Worm (Caenorhabditis elegans) whole organism, L3 larva: ENCODE data around the gene C53A5.11.
A peak's percentile ranks its signal among the peaks of the same experiment; 100 is the strongest.

Source experiments
- ZK546.5 ChIP-seq: sonication (generic microtip); optimal IDR thresholded peaks from 2 replicates; lab custom pipeline; 2017; ENCODE audit warnings: missing biosample characterization, missing genetic modification characterization
- ama-1 ChIP-seq: fragments of 150-350 bp; optimal IDR thresholded peaks from 2 replicates; lab custom pipeline; 2018
- ceh-16 ChIP-seq: sonication (generic microtip); optimal IDR thresholded peaks from 2 replicates; lab custom pipeline; 2017; ENCODE audit warnings: missing biosample characterization, missing genetic modification characterization
- ceh-28 ChIP-seq: fragments of 150-350 bp; optimal IDR thresholded peaks from 2 replicates; lab custom pipeline; 2014; ENCODE audit warnings: missing biosample characterization, missing genetic modification reagents, missing genetic modification characterization
- ceh-82 ChIP-seq: fragments of 150-350 bp; optimal IDR thresholded peaks from 2 replicates; lab custom pipeline; 2014; ENCODE audit warnings: missing biosample characterization, missing genetic modification characterization
- ceh-9 ChIP-seq: sonication (generic microtip); optimal IDR thresholded peaks from 2 replicates; lab custom pipeline; 2018; ENCODE audit warnings: missing biosample characterization, missing genetic modification characterization
- daf-12 ChIP-seq: fragments of 150-350 bp; optimal IDR thresholded peaks from 2 replicates; lab custom pipeline; 2014; ENCODE audit warnings: missing biosample characterization, missing genetic modification reagents, missing genetic modification characterization
- egl-27 ChIP-seq: sonication (generic microtip); optimal IDR thresholded peaks from 4 replicates; lab custom pipeline; 2017; ENCODE audit warnings: missing biosample characterization, missing genetic modification reagents, missing genetic modification characterization
- egl-5 ChIP-seq: fragments of 150-350 bp; optimal IDR thresholded peaks from 2 replicates; lab custom pipeline; 2017; ENCODE audit warnings: missing biosample characterization, missing genetic modification reagents, missing genetic modification characterization, inconsistent platforms
- elt-1 ChIP-seq: fragments of 150-350 bp; optimal IDR thresholded peaks from 2 replicates; lab custom pipeline; 2014; ENCODE audit warnings: missing biosample characterization, missing genetic modification characterization
- elt-2 ChIP-seq: sonication (generic microtip); optimal IDR thresholded peaks from 2 replicates; lab custom pipeline; 2016; ENCODE audit warnings: missing genetic modification reagents, mild to moderate bottlenecking, missing genetic modification characterization, missing compliant biosample characterization
- elt-3 ChIP-seq, 3 experiments: fragments of 150-350 bp in 1 of 3; sonication (generic microtip) in 2 of 3; optimal IDR thresholded peaks; 2 replicates in 2 of 3; 4 replicates in 1 of 3; lab custom pipeline; 2014 to 2017; ENCODE audit warnings: missing biosample characterization in 3 of 3, missing genetic modification characterization in 3 of 3
- fkh-10 ChIP-seq: sonication (generic microtip); optimal IDR thresholded peaks from 2 replicates; lab custom pipeline; 2017; ENCODE audit warnings: missing biosample characterization, missing genetic modification reagents, missing genetic modification characterization
- fkh-2 ChIP-seq: fragments of 150-350 bp; optimal IDR thresholded peaks from 2 replicates; lab custom pipeline; 2014; ENCODE audit warnings: missing biosample characterization, missing genetic modification reagents, missing genetic modification characterization
- hmg-11 ChIP-seq: sonication (generic microtip); optimal IDR thresholded peaks from 2 replicates; lab custom pipeline; 2016; ENCODE audit warnings: missing genetic modification characterization, missing compliant biosample characterization
- jun-1 ChIP-seq: fragments of 150-350 bp; optimal IDR thresholded peaks from 2 replicates; lab custom pipeline; 2014; ENCODE audit warnings: missing biosample characterization, missing genetic modification reagents, missing genetic modification characterization
- lin-15B ChIP-seq: fragments of 150-350 bp; optimal IDR thresholded peaks from 2 replicates; lab custom pipeline; 2014; ENCODE audit warnings: missing biosample characterization, missing genetic modification characterization
- lin-39 ChIP-seq: fragments of 150-350 bp; optimal IDR thresholded peaks from 2 replicates; lab custom pipeline; 2018; ENCODE audit warnings: missing biosample characterization, missing genetic modification reagents, missing genetic modification characterization
- lsy-12 ChIP-seq: sonication (generic microtip); optimal IDR thresholded peaks from 2 replicates; lab custom pipeline; 2016; ENCODE audit warnings: mild to moderate bottlenecking, missing genetic modification characterization, missing compliant biosample characterization
- mdl-1 ChIP-seq: fragments of 150-350 bp; optimal IDR thresholded peaks from 2 replicates; lab custom pipeline; 2014; ENCODE audit warnings: missing biosample characterization, missing genetic modification characterization
- nfya-1 ChIP-seq: sonication (generic microtip); optimal IDR thresholded peaks from 2 replicates; lab custom pipeline; 2017; ENCODE audit warnings: missing genetic modification characterization, mild to moderate bottlenecking, missing compliant biosample characterization, antibody characterized with exemption, moderate library complexity; ENCODE audit not compliant: insufficient read depth
- nhr-23 ChIP-seq: fragments of 150-350 bp; optimal IDR thresholded peaks from 2 replicates; lab custom pipeline; 2014; ENCODE audit warnings: missing biosample characterization, missing genetic modification reagents, missing genetic modification characterization
- nhr-25 ChIP-seq: sonication (generic microtip); optimal IDR thresholded peaks from 2 replicates; lab custom pipeline; 2017; ENCODE audit warnings: missing biosample characterization, missing genetic modification characterization
- nhr-28 ChIP-seq: fragments of 150-350 bp; optimal IDR thresholded peaks from 2 replicates; lab custom pipeline; 2014; ENCODE audit warnings: missing biosample characterization, missing genetic modification characterization
- nhr-43 ChIP-seq: sonication (generic microtip); optimal IDR thresholded peaks from 2 replicates; lab custom pipeline; 2016; ENCODE audit warnings: mild to moderate bottlenecking, missing genetic modification characterization, missing compliant biosample characterization; ENCODE audit not compliant: poor library complexity, severe bottlenecking
- nhr-67 ChIP-seq: fragments of 150-350 bp; optimal IDR thresholded peaks from 2 replicates; lab custom pipeline; 2014; ENCODE audit warnings: missing biosample characterization, missing genetic modification characterization
- nhr-77 ChIP-seq: fragments of 150-350 bp; optimal IDR thresholded peaks from 2 replicates; lab custom pipeline; 2014; ENCODE audit warnings: missing biosample characterization, missing genetic modification characterization
- pha-4 ChIP-seq: fragments of 150-350 bp; optimal IDR thresholded peaks from 2 replicates; lab custom pipeline; 2014; ENCODE audit warnings: missing biosample characterization, missing genetic modification reagents, missing genetic modification characterization
- pqm-1 ChIP-seq: fragments of 150-350 bp; optimal IDR thresholded peaks from 2 replicates; lab custom pipeline; 2017; ENCODE audit warnings: missing biosample characterization, missing genetic modification characterization, inconsistent platforms
- tbx-2 ChIP-seq: sonication (generic microtip); optimal IDR thresholded peaks from 2 replicates; lab custom pipeline; 2016; ENCODE audit warnings: mild to moderate bottlenecking, missing genetic modification characterization, missing compliant biosample characterization
- unc-39 ChIP-seq: sonication (generic microtip); optimal IDR thresholded peaks from 4 replicates; lab custom pipeline; 2017; ENCODE audit warnings: missing biosample characterization, missing genetic modification characterization
- unc-62 ChIP-seq: fragments of 150-350 bp; sonication (generic microtip); optimal IDR thresholded peaks from 4 replicates; lab custom pipeline; 2014; ENCODE audit warnings: missing biosample characterization, missing genetic modification reagents, missing genetic modification characterization
- ztf-11 ChIP-seq: fragments of 150-350 bp; optimal IDR thresholded peaks from 2 replicates; lab custom pipeline; 2014; ENCODE audit warnings: missing biosample characterization, missing genetic modification characterization
- ztf-4 ChIP-seq: fragments of 150-350 bp; optimal IDR thresholded peaks from 2 replicates; lab custom pipeline; 2014; ENCODE audit warnings: missing biosample characterization, missing genetic modification characterization

Gene C53A5.11

DNA sequence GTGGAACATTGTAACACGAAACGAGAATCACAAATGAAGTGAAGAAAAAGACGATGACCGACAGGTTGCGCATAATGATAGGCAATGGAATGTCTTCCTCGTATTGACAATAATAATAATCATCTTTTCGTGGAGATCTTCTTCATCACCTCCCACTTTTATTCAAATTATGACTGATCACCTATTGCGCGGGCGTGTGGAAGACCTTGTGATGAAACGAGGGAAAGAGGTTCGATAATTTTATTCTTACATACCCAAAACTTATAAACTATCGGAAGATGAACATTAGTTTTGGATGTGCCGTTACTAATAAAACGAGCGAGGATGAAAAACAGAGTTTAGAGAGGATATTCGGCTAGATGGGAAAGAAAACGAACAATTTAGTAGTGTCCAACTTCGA lies 39.6 kb upstream of the C53A5.11 start, which contains the start of gene C53A5.2:
C53A5.2 (minus strand) TSS at position 101 of the 400 bp plus-strand sequence.
- TF ChIP-seq nhr-67 (tag; lab: Kevin White, UChicago): no peak
- no peak for TF ChIP-seq unc-39 (tag; lab: Kevin White, UChicago)
- TF ChIP-seq ceh-82 (tag; lab: Kevin White, UChicago): no peak
- no peak for TF ChIP-seq ceh-9 (tag; lab: Kevin White, UChicago)
- no peak for TF ChIP-seq ZK546.5 (tag; lab: Kevin White, UChicago)
- TF ChIP-seq lin-39: no peak
- TF ChIP-seq ztf-11 (tag; lab: Kevin White, UChicago): no peak
- TF ChIP-seq elt-3 (tag; optimal IDR thresholded peaks at IDR 0.05; lab: Kevin White, UChicago): no peak
- TF ChIP-seq tbx-2: no peak
- no peak for TF ChIP-seq egl-27 (tag; lab: Kevin White, UChicago)
- no peak for TF ChIP-seq ztf-4
- TF ChIP-seq nhr-28 (tag; lab: Kevin White, UChicago): no peak
- no peak for TF ChIP-seq mdl-1 (tag; lab: Kevin White, UChicago)
- no peak for TF ChIP-seq nhr-77 (tag; lab: Kevin White, UChicago)
- TF ChIP-seq pha-4 (tag; lab: Kevin White, UChicago): no peak
- TF ChIP-seq elt-1 (tag; lab: Kevin White, UChicago): no peak
- TF ChIP-seq daf-12 (tag; lab: Kevin White, UChicago): no peak
- TF ChIP-seq nhr-25 (tag; lab: Kevin White, UChicago): no peak

DNA sequence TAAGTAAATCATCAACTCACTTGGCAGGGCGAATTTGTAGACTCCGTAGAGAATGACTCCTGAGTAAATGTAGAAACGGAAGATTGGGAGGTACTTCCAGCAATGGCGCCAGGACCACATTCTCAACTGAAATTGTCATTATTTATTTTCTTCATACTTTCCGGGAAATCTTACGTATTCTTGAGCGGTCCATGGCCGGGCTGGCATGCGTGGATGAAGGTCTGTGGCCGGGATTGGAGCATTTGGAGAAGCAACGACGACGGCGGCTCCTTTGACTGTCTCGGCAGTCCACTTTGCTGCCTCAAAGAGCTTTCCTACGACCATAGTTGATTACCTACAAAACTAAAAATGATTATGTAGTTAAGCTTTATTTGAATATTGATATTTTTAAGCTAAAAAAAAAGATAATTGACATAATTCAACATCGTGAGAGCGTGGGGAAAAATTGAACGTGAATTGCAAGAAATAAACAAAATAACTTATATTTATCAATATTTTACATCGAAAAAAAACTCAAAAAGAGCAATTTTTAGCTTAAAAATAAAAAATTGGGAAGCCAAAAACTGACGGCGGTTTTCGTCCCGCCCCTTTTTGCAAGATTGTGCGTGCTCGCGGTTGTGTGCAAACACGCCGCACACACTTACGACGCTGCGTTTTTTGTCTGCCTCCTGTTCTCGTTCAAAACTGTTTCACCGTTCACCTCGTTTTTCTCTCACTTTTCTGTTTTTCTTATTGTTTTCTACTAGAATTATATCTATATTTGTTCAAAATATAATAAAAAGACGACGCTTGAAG lies 38.7 kb upstream of the C53A5.11 start, which contains the start of gene ril-1:
ril-1 (minus strand) TSS at position 342 of the 795 bp plus-strand sequence.
- peak; percentile 49 for TF ChIP-seq hmg-11 (tag; lab: Kevin White, UChicago)
- no peak for TF ChIP-seq egl-5 (tag; lab: Kevin White, UChicago)
- no peak for TF ChIP-seq jun-1 (tag; lab: Kevin White, UChicago)
- TF ChIP-seq nhr-25 (tag; lab: Kevin White, UChicago): peak; percentile 29
- no peak for TF ChIP-seq fkh-2 (tag; lab: Kevin White, UChicago)
- peak; percentile 7 for TF ChIP-seq nhr-23 (tag; lab: Kevin White, UChicago)
- TF ChIP-seq ceh-28: no peak
- peak; percentile 48 for TF ChIP-seq elt-2 (tag; lab: Kevin White, UChicago)
- TF ChIP-seq lin-15B (tag; lab: Kevin White, UChicago): peak; percentile 54
- TF ChIP-seq ztf-11 (tag; lab: Kevin White, UChicago): no peak
- peak; percentile 64 for TF ChIP-seq nfya-1 (tag; lab: Kevin White, UChicago)

DNA sequence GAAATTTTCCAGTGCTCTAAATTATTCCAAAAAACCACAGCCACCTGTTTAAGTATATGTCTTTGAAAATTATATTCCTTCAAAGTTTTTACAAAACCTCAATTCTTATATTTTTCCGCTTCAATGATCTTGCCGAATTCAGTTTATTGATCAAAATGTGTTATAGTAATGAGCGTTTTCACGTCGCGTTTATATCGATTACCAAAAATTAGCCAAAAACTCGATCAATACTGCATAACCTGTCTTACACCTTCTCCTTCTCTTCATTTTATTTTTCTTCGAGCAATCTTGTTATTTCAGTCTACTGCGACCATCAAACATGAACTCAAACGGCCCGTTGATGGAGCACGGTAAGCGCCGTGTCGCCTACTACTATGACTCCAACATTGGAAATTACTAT lies 37.6 kb upstream of the C53A5.11 start, which contains the start of gene hda-1:
hda-1 (plus strand) TSS at position 301 of the 400 bp plus-strand sequence.
- TF ChIP-seq egl-5 (tag; lab: Kevin White, UChicago): no peak

DNA sequence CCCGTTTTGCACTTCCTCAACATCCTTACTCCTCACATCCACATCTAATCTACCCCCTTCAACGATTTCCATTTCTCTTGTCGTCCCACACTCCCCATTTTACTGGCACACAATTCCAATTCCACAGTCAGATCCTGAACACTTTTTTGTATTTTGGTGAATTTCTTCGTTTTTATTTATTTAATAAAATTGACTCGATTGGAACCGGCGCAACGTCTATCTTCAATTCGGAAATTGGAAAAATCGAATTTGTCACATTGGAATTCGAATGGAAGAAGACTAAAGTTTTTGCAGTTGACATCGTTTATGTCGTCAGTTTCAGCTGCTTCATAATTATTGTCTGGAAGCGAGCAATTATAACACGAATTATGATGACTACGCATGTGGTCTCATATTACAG lies 35.5 kb upstream of the C53A5.11 start:
- no peak for TF ChIP-seq nfya-1 (tag; lab: Kevin White, UChicago)
- TF ChIP-seq ceh-9 (tag; lab: Kevin White, UChicago): no peak
- no peak for TF ChIP-seq unc-62
- no peak for TF ChIP-seq unc-39 (tag; lab: Kevin White, UChicago)
- no peak for TF ChIP-seq elt-1 (tag; lab: Kevin White, UChicago)
- TF ChIP-seq elt-3 (tag; optimal IDR thresholded peaks at IDR 0.05; lab: Kevin White, UChicago): no peak
- TF ChIP-seq nhr-43: no peak
- no peak for TF ChIP-seq hmg-11 (tag; lab: Kevin White, UChicago)
- no peak for TF ChIP-seq pqm-1
- TF ChIP-seq ama-1 (lab: Kevin White, UChicago): no peak
- TF ChIP-seq daf-12 (tag; lab: Kevin White, UChicago): no peak
- no peak for TF ChIP-seq nhr-67 (tag; lab: Kevin White, UChicago)
- no peak for TF ChIP-seq lsy-12 (tag; lab: Kevin White, UChicago)
- no peak for TF ChIP-seq nhr-28 (tag; lab: Kevin White, UChicago)
- TF ChIP-seq fkh-10 (GFP tag; lab: Kevin White, UChicago): no peak
- no peak for TF ChIP-seq elt-2 (tag; lab: Kevin White, UChicago)
- no peak for TF ChIP-seq ztf-4
- no peak for TF ChIP-seq ceh-82 (tag; lab: Kevin White, UChicago)
- no peak for TF ChIP-seq egl-5 (tag; lab: Kevin White, UChicago)
- no peak for TF ChIP-seq ceh-16 (tag; lab: Kevin White, UChicago)
